Worm (Caenorhabditis elegans) whole organism, early embryonic: ENCODE results near the gene wdr-62.

Experiments used
- B0310.2 ChIP-seq: sonication (generic microtip); optimal IDR thresholded peaks from 2 replicates; lab custom pipeline; 2016; ENCODE audit warnings: mild to moderate bottlenecking, missing genetic modification characterization, missing compliant biosample characterization
- F13C5.2 ChIP-seq: sonication (generic microtip); optimal IDR thresholded peaks from 2 replicates; lab custom pipeline; 2017; ENCODE audit warnings: mild to moderate bottlenecking, missing genetic modification characterization, inconsistent platforms, missing compliant biosample characterization
- aly-1 ChIP-seq: sonication (generic microtip); optimal IDR thresholded peaks from 2 replicates; lab custom pipeline; 2016; ENCODE audit warnings: missing genetic modification characterization, missing compliant biosample characterization
- ama-1 ChIP-seq: fragments of 150-350 bp; optimal IDR thresholded peaks from 2 replicates; lab custom pipeline; 2014
- ceh-13 ChIP-seq: fragments of 200-800 bp; sonication (Bioruptor generic); optimal IDR thresholded peaks from 2 replicates; lab custom pipeline; 2018; ENCODE audit warnings: mild to moderate bottlenecking, missing genetic modification characterization, missing compliant biosample characterization
- ceh-36 ChIP-seq: sonication (generic microtip); optimal IDR thresholded peaks from 2 replicates; lab custom pipeline; 2016; ENCODE audit warnings: missing genetic modification characterization, inconsistent platforms, missing compliant biosample characterization
- ets-7 ChIP-seq: sonication (generic microtip); optimal IDR thresholded peaks from 2 replicates; lab custom pipeline; 2016; ENCODE audit warnings: missing genotype, missing genetic modification characterization, missing compliant biosample characterization
- flt-1 ChIP-seq: fragments of 200-800 bp; sonication (Bioruptor generic); IDR thresholded peaks from 2 replicates; pipeline ENCODE4 v1.3.6; 2022; ENCODE audit warnings: missing genetic modification characterization, missing compliant biosample characterization
- hmbx-1 ChIP-seq: sonication (generic microtip); optimal IDR thresholded peaks from 2 replicates; lab custom pipeline; 2016; ENCODE audit warnings: mild to moderate bottlenecking, missing genetic modification characterization, missing compliant biosample characterization
- hmg-4 ChIP-seq: fragments of 200-800 bp; sonication (Bioruptor generic); optimal IDR thresholded peaks from 2 replicates; lab custom pipeline; 2018; ENCODE audit warnings: mild to moderate bottlenecking, missing genetic modification characterization, missing compliant biosample characterization
- hnd-1 ChIP-seq: sonication (generic microtip); optimal IDR thresholded peaks from 2 replicates; lab custom pipeline; 2016; ENCODE audit warnings: missing genetic modification characterization, missing compliant biosample characterization
- pes-1 ChIP-seq: fragments of 200-800 bp; sonication (Bioruptor generic); IDR thresholded peaks from 2 replicates; pipeline ENCODE4 v1.3.6; 2022; ENCODE audit warnings: missing genetic modification reagents, missing genetic modification characterization, missing compliant biosample characterization
- scrt-1 ChIP-seq: fragments of 200-800 bp; sonication (Bioruptor generic); IDR thresholded peaks from 2 replicates; pipeline ENCODE4 v1.3.6; 2022; ENCODE audit warnings: missing genetic modification characterization, missing compliant biosample characterization
- sea-1 ChIP-seq: fragments of 200-800 bp; sonication (Bioruptor generic); conservative IDR thresholded peaks from 2 replicates; pipeline ENCODE4 v1.3.6; 2022; ENCODE audit warnings: missing genetic modification characterization, missing compliant biosample characterization
- tbx-11 ChIP-seq: fragments of 200-800 bp; sonication (Bioruptor generic); IDR thresholded peaks from 2 replicates; pipeline ENCODE4 v1.3.6; 2022; ENCODE audit warnings: missing genetic modification characterization, missing compliant biosample characterization
- tbx-37 ChIP-seq: fragments of 200-800 bp; sonication (Bioruptor generic); conservative IDR thresholded peaks from 2 replicates; pipeline ENCODE4 v1.3.6; 2022; ENCODE audit warnings: missing genetic modification reagents, missing genetic modification characterization, missing compliant biosample characterization
- tra-4 ChIP-seq: sonication (generic microtip); optimal IDR thresholded peaks from 2 replicates; lab custom pipeline; 2017; ENCODE audit warnings: missing genetic modification characterization, missing compliant biosample characterization

The wdr-62 gene

DNA sequence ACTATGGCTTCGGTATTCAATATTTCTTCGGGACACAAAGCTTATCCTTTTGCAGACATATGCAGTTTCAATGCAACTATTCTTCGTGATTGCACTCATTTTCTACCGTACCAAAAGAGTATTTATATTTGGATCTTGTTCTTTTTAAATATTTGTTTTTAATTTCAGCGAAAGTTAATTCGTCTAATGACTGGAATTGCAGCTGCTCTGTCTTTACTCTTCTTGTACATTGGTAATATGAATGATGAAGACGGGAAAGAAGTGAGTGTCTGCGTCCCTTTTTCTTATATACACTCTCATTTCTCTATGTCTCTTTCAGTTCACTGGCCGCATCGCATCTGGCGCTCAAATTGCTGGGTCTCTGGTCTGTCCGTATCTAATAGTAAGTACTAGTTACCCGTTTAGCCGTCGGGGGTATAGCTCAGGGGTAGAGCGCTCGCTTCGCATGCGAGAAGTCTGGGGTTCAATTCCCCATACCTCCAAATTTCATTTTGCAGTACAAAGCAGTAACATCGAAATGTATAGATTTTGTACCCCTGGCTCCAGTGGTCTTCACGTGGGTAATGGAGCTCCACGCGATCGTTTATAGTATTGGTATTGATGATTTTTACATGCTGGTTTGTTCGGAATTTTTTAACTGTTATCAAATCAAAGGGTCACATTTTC is 59.4 kb downstream of the wdr-62 start:
- TF ChIP-seq tbx-11 (GFP tag; lab: Robert Waterston, UW) = peak; percentile 94
- peak; percentile 84 for TF ChIP-seq ceh-13 (GFP tag; lab: Kevin White, UChicago)
- no peak for TF ChIP-seq ama-1 (lab: Kevin White, UChicago)
- TF ChIP-seq sea-1 = peak; percentile 96
- TF ChIP-seq hnd-1 (tag; lab: Kevin White, UChicago) = peak; percentile 87
- TF ChIP-seq hmbx-1 (tag; lab: Kevin White, UChicago) = peak; percentile 74
- TF ChIP-seq F13C5.2 (tag; lab: Kevin White, UChicago) = peak; percentile 91
- no peak; the same call in 1 of the 2 replicates for TF ChIP-seq pes-1 (GFP tag; lab: Robert Waterston, UW)
- peak; percentile 91 for TF ChIP-seq ceh-36
- TF ChIP-seq flt-1 (GFP tag; lab: Robert Waterston, UW) = peak; percentile 96
- TF ChIP-seq tbx-37 (GFP tag; lab: Robert Waterston, UW) = peak; percentile 92
- peak; percentile 93 for TF ChIP-seq B0310.2 (tag; lab: Kevin White, UChicago)
- TF ChIP-seq hmg-4 (GFP tag; lab: Kevin White, UChicago) = peak; percentile 96
- peak; percentile 91 for TF ChIP-seq aly-1 (tag; lab: Kevin White, UChicago)
- TF ChIP-seq tra-4 (tag; lab: Kevin White, UChicago) = peak; percentile 75
- peak; percentile 97 for TF ChIP-seq scrt-1 (GFP tag; lab: Robert Waterston, UW)
- peak; percentile 76 for TF ChIP-seq ets-7

DNA sequence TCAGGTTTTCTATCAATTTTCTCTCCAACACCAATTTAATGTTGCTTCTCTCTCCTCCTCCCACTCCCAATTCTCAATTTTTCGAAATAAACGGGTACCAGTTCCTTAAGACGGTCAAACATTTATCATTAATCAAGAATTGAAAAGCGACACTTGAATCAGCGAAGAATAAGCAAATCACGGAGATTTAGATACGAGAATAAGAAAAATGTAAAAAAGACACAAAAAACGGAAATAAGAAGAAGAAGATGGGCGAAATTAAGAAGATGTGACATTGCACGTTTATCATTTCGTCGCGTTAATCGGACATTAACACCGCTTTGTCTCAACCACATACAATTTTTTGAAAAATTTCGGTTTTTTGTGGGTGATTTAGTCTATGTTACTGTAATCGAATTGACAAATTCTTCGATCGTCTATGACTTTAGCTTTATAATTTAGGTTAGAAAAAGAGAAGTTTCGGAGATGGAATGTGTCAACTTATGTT is 60.7 kb downstream of the wdr-62 start, which contains the start of gene haao-1:
haao-1 (plus strand) TSS at position 437 of the 487 bp plus-strand sequence.
- TF ChIP-seq tbx-11 (GFP tag; lab: Robert Waterston, UW) (no peak), tbx-37 (GFP tag; lab: Robert Waterston, UW) (no peak), sea-1 (no peak), tra-4 (tag; lab: Kevin White, UChicago) (no peak), pes-1 (GFP tag; lab: Robert Waterston, UW) (no peak)

DNA sequence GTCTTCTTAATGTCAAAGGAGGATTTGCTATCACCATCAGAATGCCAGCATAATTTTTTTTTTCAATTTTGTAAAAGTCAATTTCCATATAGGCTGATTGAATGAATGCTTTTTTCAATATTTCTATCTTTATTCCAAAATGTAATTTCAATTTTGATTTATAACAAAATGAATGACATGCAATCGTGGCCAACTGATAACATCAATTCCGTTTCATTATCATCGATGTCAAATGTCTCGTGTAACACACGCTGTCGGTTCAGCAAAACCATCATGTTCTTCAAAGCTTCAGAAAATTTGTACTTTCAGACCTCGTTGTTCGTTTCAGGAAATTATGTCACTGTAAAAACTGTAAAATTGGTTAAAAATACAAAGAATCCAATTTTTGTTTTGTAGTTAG is 63.1 kb downstream of the wdr-62 start:
- no peak for TF ChIP-seq tra-4 (tag; lab: Kevin White, UChicago)
- TF ChIP-seq ceh-13 (GFP tag; lab: Kevin White, UChicago) = no peak
- TF ChIP-seq F13C5.2 (tag; lab: Kevin White, UChicago) = no peak
- no peak for TF ChIP-seq hnd-1 (tag; lab: Kevin White, UChicago)
- no peak for TF ChIP-seq aly-1 (tag; lab: Kevin White, UChicago)
- no peak for TF ChIP-seq tbx-37 (GFP tag; lab: Robert Waterston, UW)
- no peak for TF ChIP-seq scrt-1 (GFP tag; lab: Robert Waterston, UW)
- TF ChIP-seq hmg-4 (GFP tag; lab: Kevin White, UChicago) = no peak
- TF ChIP-seq ama-1 (lab: Kevin White, UChicago) = no peak
- no peak for TF ChIP-seq ets-7
- no peak for TF ChIP-seq tbx-11 (GFP tag; lab: Robert Waterston, UW)
- TF ChIP-seq B0310.2 (tag; lab: Kevin White, UChicago) = no peak
- TF ChIP-seq hmbx-1 (tag; lab: Kevin White, UChicago) = no peak
- no peak for TF ChIP-seq pes-1 (GFP tag; lab: Robert Waterston, UW)
- TF ChIP-seq flt-1 (GFP tag; lab: Robert Waterston, UW) = no peak

DNA sequence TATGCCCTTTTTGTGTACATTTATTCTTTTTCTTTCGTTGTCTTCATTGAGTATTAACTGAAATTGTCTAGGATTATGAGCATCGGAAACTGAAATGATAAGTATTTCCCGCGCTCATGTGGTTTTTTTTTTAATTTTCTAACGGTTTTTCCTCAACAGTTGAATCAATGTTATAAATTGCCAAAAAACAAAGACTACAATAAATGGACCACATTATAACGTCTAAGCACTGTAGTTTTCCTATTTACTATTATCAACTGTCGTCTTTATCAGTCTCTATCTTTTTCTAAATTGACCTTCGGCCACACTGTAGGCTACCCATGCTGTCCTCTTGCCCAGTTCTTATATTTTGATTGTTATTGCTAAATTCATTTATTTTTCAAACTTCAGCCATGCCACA is 63.9 kb downstream of the wdr-62 start, which contains the start of gene acs-14:
acs-14 (plus strand) TSS at position 391 of the 400 bp plus-strand sequence.
- TF ChIP-seq B0310.2 (tag; lab: Kevin White, UChicago) (no peak), sea-1 (no peak), tra-4 (tag; lab: Kevin White, UChicago) (no peak), scrt-1 (GFP tag; lab: Robert Waterston, UW) (no peak), F13C5.2 (tag; lab: Kevin White, UChicago) (no peak), ets-7 (no peak), hnd-1 (tag; lab: Kevin White, UChicago) (no peak), aly-1 (tag; lab: Kevin White, UChicago) (no peak)

DNA sequence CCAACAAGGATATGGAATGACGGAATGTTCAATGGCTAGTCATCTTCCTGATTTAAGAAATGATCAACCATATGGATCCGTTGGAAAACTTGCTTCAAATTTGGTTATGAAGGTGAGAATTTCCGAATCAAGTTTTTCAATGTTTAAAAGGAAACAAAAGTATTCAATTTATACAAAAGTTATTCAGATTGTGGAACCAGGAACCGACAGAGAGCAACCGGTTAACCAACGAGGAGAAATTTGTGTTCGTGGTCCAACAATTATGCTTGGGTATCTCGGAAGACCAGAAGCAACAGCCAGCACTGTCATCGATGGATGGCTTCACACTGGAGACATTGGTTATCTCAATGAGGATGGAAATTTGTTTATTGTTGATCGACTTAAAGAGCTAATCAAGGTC is 65.7 kb downstream of the wdr-62 start:
- TF ChIP-seq hnd-1 (tag; lab: Kevin White, UChicago) (no peak), F13C5.2 (tag; lab: Kevin White, UChicago) (no peak), flt-1 (GFP tag; lab: Robert Waterston, UW) (no peak), ceh-13 (GFP tag; lab: Kevin White, UChicago) (no peak), ets-7 (no peak), scrt-1 (GFP tag; lab: Robert Waterston, UW) (no peak), hmg-4 (GFP tag; lab: Kevin White, UChicago) (no peak), tbx-11 (GFP tag; lab: Robert Waterston, UW) (no peak), tra-4 (tag; lab: Kevin White, UChicago) (no peak), sea-1 (no peak), tbx-37 (GFP tag; lab: Robert Waterston, UW) (no peak), aly-1 (tag; lab: Kevin White, UChicago) (no peak)
